Worm (Caenorhabditis elegans) whole organism, young adult: ENCODE measurements around the gene cdf-2.

Source experiments
- ama-1 ChIP-seq, 3 experiments: fragments of 150-350 bp in 1 of 3; sonication (generic microtip) in 2 of 3; optimal IDR thresholded peaks; 2 replicates each; lab custom pipeline; 2014 to 2018; ENCODE audit warnings: missing biosample characterization in 2 of 3, missing genetic modification characterization in 2 of 3, missing genetic modification reagents in 2 of 3
- zfh-2 ChIP-seq: fragments of 200-800 bp; sonication (Bioruptor generic); conservative IDR thresholded peaks from 2 replicates; pipeline ENCODE4 v1.3.6; 2022; ENCODE audit warnings: missing genetic modification reagents, missing genetic modification characterization, missing compliant biosample characterization

- TF ChIP-seq zfh-2 (GFP tag; lab: Robert Waterston, UW), result no peak
- no peak for TF ChIP-seq ama-1 (optimal IDR thresholded peaks at IDR 0.05; lab: Kevin White, UChicago)
- TF ChIP-seq ama-1 (GFP tag; optimal IDR thresholded peaks at IDR 0.05; lab: Kevin White, UChicago), result no peak
Observed at ce11 chrX:12422580-12422979, 44.1 kb downstream of the cdf-2 start.
